Fruit fly (Drosophila melanogaster) whole organism, embryonic: ENCODE measurements around the gene CG18269.
A peak's percentile ranks its signal among the peaks of the same experiment; 100 is the strongest.

ENCODE experiments used
- ATbp ChIP-seq: fragments of 200-800 bp; sonication (Bioruptor generic); optimal IDR thresholded peaks from 2 replicates; lab custom pipeline; 2017; ENCODE audit warnings: missing biosample characterization, mild to moderate bottlenecking, missing genetic modification characterization, missing genetic modification reagents
- Atf6 ChIP-seq: fragments of 200-800 bp; sonication (Bioruptor generic); IDR thresholded peaks from 2 replicates; pipeline ENCODE4 v1.3.6; 2022; ENCODE audit warnings: missing biosample characterization, missing genetic modification characterization
- B-H1 ChIP-seq: fragments of 200-800 bp; sonication (Bioruptor generic); IDR thresholded peaks from 3 replicates; pipeline ENCODE4 v1.3.6; 2022; ENCODE audit warnings: missing biosample characterization, missing genetic modification characterization
- CG11085 ChIP-seq: fragments of 200-800 bp; sonication (Bioruptor generic); IDR thresholded peaks from 2 replicates; pipeline ENCODE4 v1.3.6; 2022; ENCODE audit warnings: missing biosample characterization, missing genetic modification characterization
- CG11696 ChIP-seq: fragments of 200-800 bp; sonication (Bioruptor generic); IDR thresholded peaks from 2 replicates; pipeline ENCODE4 v1.3.6; 2022; ENCODE audit warnings: missing biosample characterization, missing genetic modification characterization
- CG12104 ChIP-seq: fragments of 200-800 bp; sonication (Bioruptor generic); optimal IDR thresholded peaks from 3 replicates; lab custom pipeline; 2016; ENCODE audit warnings: missing biosample characterization, missing genetic modification characterization
- CG14014 ChIP-seq: fragments of 200-800 bp; sonication (Bioruptor generic); IDR thresholded peaks from 2 replicates; pipeline ENCODE4 v1.3.6; 2022; ENCODE audit warnings: missing biosample characterization, missing genetic modification characterization
- CG15269 ChIP-seq: fragments of 200-800 bp; sonication (Bioruptor generic); optimal IDR thresholded peaks from 2 replicates; lab custom pipeline; 2018; ENCODE audit warnings: missing biosample characterization, mild to moderate bottlenecking, missing genetic modification characterization, moderate library complexity
- CG15479 ChIP-seq: fragments of 200-800 bp; sonication (Bioruptor generic); optimal IDR thresholded peaks from 3 replicates; lab custom pipeline; 2019; ENCODE audit warnings: missing biosample characterization, mild to moderate bottlenecking, missing genetic modification characterization, moderate library complexity
- CG17361 ChIP-seq: fragments of 200-800 bp; sonication (Bioruptor generic); IDR thresholded peaks from 3 replicates; pipeline ENCODE4 v1.3.6; 2022; ENCODE audit warnings: missing biosample characterization, missing genetic modification characterization
- CG17829 ChIP-seq: fragments of 200-800 bp; optimal IDR thresholded peaks from 2 replicates; lab custom pipeline; 2019; ENCODE audit warnings: missing biosample characterization, mild to moderate bottlenecking, missing genetic modification characterization, moderate library complexity
- CG2120 ChIP-seq: fragments of 200-800 bp; sonication (Bioruptor generic); optimal IDR thresholded peaks from 3 replicates; lab custom pipeline; 2016; ENCODE audit warnings: missing biosample characterization, missing genetic modification characterization
- CG2129 ChIP-seq: fragments of 200-800 bp; sonication (Bioruptor generic); IDR thresholded peaks from 2 replicates; pipeline ENCODE4 v1.3.6; 2022; ENCODE audit warnings: missing biosample characterization, missing genetic modification characterization; ENCODE audit not compliant: partially characterized antibody
- CG2889 ChIP-seq: fragments of 200-800 bp; sonication (Bioruptor generic); IDR thresholded peaks from 3 replicates; pipeline ENCODE4 v1.3.6; 2022; ENCODE audit warnings: missing biosample characterization, missing genetic modification characterization
- CG31441 ChIP-seq: fragments of 200-800 bp; sonication (Bioruptor generic); IDR thresholded peaks from 2 replicates; pipeline ENCODE4 v1.3.6; 2022; ENCODE audit warnings: missing biosample characterization, missing genetic modification characterization
- CG4820 ChIP-seq: fragments of 200-800 bp; sonication (Bioruptor generic); optimal IDR thresholded peaks from 3 replicates; lab custom pipeline; 2016; ENCODE audit warnings: missing biosample characterization, missing genetic modification characterization
- CG8089 ChIP-seq: fragments of 200-800 bp; sonication (Bioruptor generic); optimal IDR thresholded peaks from 3 replicates; lab custom pipeline; 2016; ENCODE audit warnings: missing biosample characterization, missing genetic modification characterization
- CG8765 ChIP-seq: fragments of 200-800 bp; sonication (Bioruptor generic); IDR thresholded peaks from 2 replicates; pipeline ENCODE4 v1.3.6; 2022; ENCODE audit warnings: missing biosample characterization, missing genetic modification characterization
- Camta ChIP-seq: fragments of 200-800 bp; sonication (Bioruptor generic); optimal IDR thresholded peaks from 2 replicates; lab custom pipeline; 2016; ENCODE audit warnings: missing biosample characterization, missing genetic modification characterization
- E2f1 ChIP-seq: fragments of 200-800 bp; sonication (Bioruptor generic); IDR thresholded peaks from 2 replicates; pipeline ENCODE4 v1.3.6; 2022; ENCODE audit warnings: missing biosample characterization, missing genetic modification characterization
- H2.0 ChIP-seq: fragments of 200-800 bp; sonication (Bioruptor generic); IDR thresholded peaks from 2 replicates; pipeline ENCODE4 v1.3.6; 2022; ENCODE audit warnings: missing biosample characterization, missing genetic modification characterization
- Hey ChIP-seq: fragments of 200-800 bp; sonication (Bioruptor generic); optimal IDR thresholded peaks from 3 replicates; lab custom pipeline; 2018; ENCODE audit warnings: missing biosample characterization, mild to moderate bottlenecking, missing genetic modification characterization
- Hsf ChIP-seq: fragments of 200-800 bp; sonication (Bioruptor generic); optimal IDR thresholded peaks from 3 replicates; lab custom pipeline; 2016; ENCODE audit warnings: missing biosample characterization, missing genetic modification characterization
- MTF-1 ChIP-seq: fragments of 200-800 bp; sonication (Bioruptor generic); optimal IDR thresholded peaks from 2 replicates; lab custom pipeline; 2018; ENCODE audit warnings: missing biosample characterization, mild to moderate bottlenecking, missing genetic modification characterization, borderline replicate concordance
- NK7.1 ChIP-seq: fragments of 200-800 bp; sonication (Bioruptor generic); optimal IDR thresholded peaks from 3 replicates; lab custom pipeline; 2016; ENCODE audit warnings: missing biosample characterization, missing genetic modification characterization
- Neu2 ChIP-seq: fragments of 200-800 bp; sonication (Bioruptor generic); optimal IDR thresholded peaks from 3 replicates; lab custom pipeline; 2016; ENCODE audit warnings: missing biosample characterization, missing genetic modification characterization, borderline replicate concordance
- Stat92E ChIP-seq, 3 experiments: fragments of >200 bp in 2 of 3; fragments of 200-800 bp in 1 of 3; sonication (Bioruptor generic) in 1 of 3; optimal IDR thresholded peaks; 2 replicates each; lab custom pipeline; 2017 to 2019; ENCODE audit warnings: missing biosample characterization in 3 of 3, missing genetic modification characterization in 3 of 3, mild to moderate bottlenecking in 1 of 3, moderate library complexity in 1 of 3
- Tbp ChIP-seq: fragments of >200 bp; optimal IDR thresholded peaks from 2 replicates; lab custom pipeline; 2018; ENCODE audit warnings: missing biosample characterization, missing genetic modification characterization
- Trl ChIP-seq, 3 experiments: fragments of >200 bp in 2 of 3; fragments of 200-800 bp in 1 of 3; sonication (Bioruptor generic) in 1 of 3; optimal IDR thresholded peaks; 2 replicates in 1 of 3; 3 replicates in 2 of 3; lab custom pipeline; 2016 to 2017; ENCODE audit warnings: missing biosample characterization in 1 of 3, missing genetic modification characterization in 1 of 3
- Usf ChIP-seq: fragments of 200-800 bp; sonication (Bioruptor generic); optimal IDR thresholded peaks from 2 replicates; lab custom pipeline; 2017; ENCODE audit warnings: missing genotype, missing biosample characterization, missing genetic modification characterization
- Vsx1 ChIP-seq: fragments of 200-800 bp; sonication (Bioruptor generic); optimal IDR thresholded peaks from 2 replicates; lab custom pipeline; 2017; ENCODE audit warnings: missing biosample characterization, mild to moderate bottlenecking, missing genetic modification characterization, missing genetic modification reagents
- YL-1 ChIP-seq: fragments of 200-800 bp; sonication (Bioruptor generic); optimal IDR thresholded peaks from 3 replicates; lab custom pipeline; 2017; ENCODE audit warnings: missing biosample characterization, mild to moderate bottlenecking, missing genetic modification characterization
- abd-A ChIP-seq: fragments of 200-800 bp; sonication (Bioruptor generic); optimal IDR thresholded peaks from 3 replicates; lab custom pipeline; 2019; ENCODE audit warnings: missing biosample characterization, mild to moderate bottlenecking, missing genetic modification characterization, moderate library complexity
- crol ChIP-seq: fragments of 200-800 bp; sonication (Bioruptor generic); IDR thresholded peaks from 2 replicates; pipeline ENCODE4 v1.3.6; 2022; ENCODE audit warnings: missing biosample characterization, missing genetic modification characterization
- dati ChIP-seq: fragments of 200-800 bp; sonication (Bioruptor generic); IDR thresholded peaks from 2 replicates; pipeline ENCODE4 v1.3.6; 2022; ENCODE audit warnings: missing biosample characterization, missing genetic modification characterization
- dimm ChIP-seq: fragments of 200-800 bp; sonication (Bioruptor generic); IDR thresholded peaks from 2 replicates; pipeline ENCODE4 v1.3.6; 2022; ENCODE audit warnings: missing biosample characterization, missing genetic modification characterization
- emc ChIP-seq: fragments of 200-800 bp; sonication (Bioruptor generic); optimal IDR thresholded peaks from 2 replicates; lab custom pipeline; 2016; ENCODE audit warnings: missing biosample characterization, missing genetic modification characterization
- fd3F ChIP-seq: fragments of 200-800 bp; sonication (Bioruptor generic); optimal IDR thresholded peaks from 2 replicates; lab custom pipeline; 2018; ENCODE audit warnings: missing biosample characterization, mild to moderate bottlenecking, missing genetic modification characterization, moderate library complexity
- fu2 ChIP-seq: fragments of 200-800 bp; sonication (Bioruptor generic); optimal IDR thresholded peaks from 2 replicates; lab custom pipeline; 2016; ENCODE audit warnings: missing biosample characterization, missing genetic modification characterization
- gfzf ChIP-seq: fragments of 200-800 bp; sonication (Bioruptor generic); optimal IDR thresholded peaks from 2 replicates; lab custom pipeline; 2016; ENCODE audit warnings: missing biosample characterization, mild to moderate bottlenecking, missing genetic modification characterization, moderate library complexity
- h ChIP-seq: fragments of >200 bp; optimal IDR thresholded peaks from 2 replicates; lab custom pipeline; 2017
- jumu ChIP-seq: fragments of 200-800 bp; sonication (Bioruptor generic); optimal IDR thresholded peaks from 3 replicates; lab custom pipeline; 2016; ENCODE audit warnings: missing biosample characterization, missing genetic modification characterization
- pho ChIP-seq: fragments of 200-800 bp; sonication (Bioruptor generic); optimal IDR thresholded peaks from 2 replicates; lab custom pipeline; 2016; ENCODE audit warnings: missing biosample characterization, missing genetic modification characterization
- prd ChIP-seq, 3 experiments: fragments of >200 bp in 2 of 3; fragments of 200-800 bp in 1 of 3; sonication (Bioruptor generic) in 1 of 3; optimal IDR thresholded peaks in 2 of 3; IDR thresholded peaks in 1 of 3; 2 replicates in 2 of 3; 3 replicates in 1 of 3; pipeline versions ENCODE4 v1.3.6 to Lab custom; 2017 to 2022; ENCODE audit warnings: missing biosample characterization in 1 of 3, missing genetic modification characterization in 1 of 3
- pum ChIP-seq: fragments of 200-800 bp; sonication (Bioruptor generic); optimal IDR thresholded peaks from 2 replicates; lab custom pipeline; 2016; ENCODE audit warnings: missing biosample characterization, missing genetic modification characterization
- sim ChIP-seq: fragments of 200-800 bp; sonication (Bioruptor generic); IDR thresholded peaks from 2 replicates; pipeline ENCODE4 v1.3.6; 2022; ENCODE audit warnings: missing biosample characterization, missing genetic modification characterization
- sima ChIP-seq: fragments of 200-800 bp; sonication (Bioruptor generic); optimal IDR thresholded peaks from 2 replicates; lab custom pipeline; 2016; ENCODE audit warnings: missing biosample characterization, missing genetic modification characterization
- tio ChIP-seq: fragments of 200-800 bp; sonication (Bioruptor generic); optimal IDR thresholded peaks from 2 replicates; lab custom pipeline; 2017; ENCODE audit warnings: missing biosample characterization, missing genetic modification characterization, inconsistent platforms
- trh ChIP-seq: fragments of 200-800 bp; sonication (Bioruptor generic); optimal IDR thresholded peaks from 2 replicates; lab custom pipeline; 2016; ENCODE audit warnings: missing biosample characterization, missing genetic modification characterization
- zfh1 ChIP-seq: fragments of 200-800 bp; sonication (Bioruptor generic); IDR thresholded peaks from 3 replicates; pipeline ENCODE4 v1.3.6; 2022; ENCODE audit warnings: missing biosample characterization, missing genetic modification characterization

The CG18269 gene

dm6 chr2L:5542944-5543515, 8.6 kb upstream of the CG18269 start (continued):
- TF ChIP-seq abd-A (tag; lab: Kevin White, UChicago) (no peak), ATbp (GFP tag; lab: Kevin White, UChicago) (peak; percentile 47), CG31441 (GFP tag; lab: Robert Waterston, UW) (no peak; the same call in 1 of the 2 replicates), dati (GFP tag; lab: Robert Waterston, UW) (no peak; the same call in 1 of the 2 replicates), Stat92E (GFP tag; optimal IDR thresholded peaks at IDR 0.05; lab: Kevin White, UChicago) (no peak), Neu2 (GFP tag; lab: Kevin White, UChicago) (no peak), Camta (GFP tag; lab: Kevin White, UChicago) (no peak), emc (GFP tag; lab: Kevin White, UChicago) (no peak), prd (optimal IDR thresholded peaks at IDR 0.05; lab: Kevin White, UChicago) (no peak), prd (GFP tag; IDR thresholded peaks at IDR 0.05; lab: Robert Waterston, UW) (peak; percentile 57), CG15479 (peak; percentile 9), tio (GFP tag; lab: Kevin White, UChicago) (no peak), dimm (GFP tag; lab: Robert Waterston, UW) (0 out of 2 replicates have a peak, but pooled peaks have one; percentile 21), CG17361 (GFP tag; lab: Robert Waterston, UW) (0 out of 3 replicates have a peak, but pooled peaks have one; percentile 22), H2.0 (GFP tag; lab: Robert Waterston, UW) (peak; percentile 42; the same call in 1 of the 2 replicates), Usf (no peak), crol (GFP tag; lab: Robert Waterston, UW) (peak; percentile 95), Vsx1 (GFP tag; lab: Kevin White, UChicago) (no peak), B-H1 (GFP tag; lab: Robert Waterston, UW) (peak; percentile 47; the same call in 1 of the 3 replicates), E2f1 (GFP tag; lab: Robert Waterston, UW) (no peak), fu2 (GFP tag; lab: Kevin White, UChicago) (peak; percentile 15), CG2120 (GFP tag; lab: Kevin White, UChicago) (peak; percentile 76), CG4820 (GFP tag; lab: Kevin White, UChicago) (no peak), fd3F (GFP tag; lab: Kevin White, UChicago) (peak; percentile 1), CG11696 (GFP tag; lab: Robert Waterston, UW) (0 out of 2 replicates have a peak, but pooled peaks have one; percentile 23), sim (0 out of 2 replicates have a peak, but pooled peaks have one; percentile 7), CG2889 (GFP tag; lab: Robert Waterston, UW) (0 out of 3 replicates have a peak, but pooled peaks have one; percentile 32), CG12104 (GFP tag; lab: Kevin White, UChicago) (no peak), YL-1 (GFP tag; lab: Kevin White, UChicago) (no peak), Trl (optimal IDR thresholded peaks at IDR 0.05; lab: Kevin White, UChicago) (peak; percentile 81 to 90), Trl (GFP tag; optimal IDR thresholded peaks at IDR 0.05; lab: Kevin White, UChicago) (peak; percentile 49), pum (GFP tag; lab: Kevin White, UChicago) (peak; percentile 34), pho (peak; percentile 38), zfh1 (GFP tag; lab: Robert Waterston, UW) (peak; percentile 76; the same call in 2 of the 3 replicates), gfzf (GFP tag; lab: Kevin White, UChicago) (no peak), CG2129 (GFP tag; lab: Robert Waterston, UW) (no peak), trh (GFP tag; lab: Kevin White, UChicago) (no peak), NK7.1 (GFP tag; lab: Kevin White, UChicago) (no peak), CG14014 (GFP tag; lab: Robert Waterston, UW) (peak; percentile 77), sima (GFP tag; lab: Kevin White, UChicago) (no peak), CG15269 (tag; lab: Kevin White, UChicago) (no peak), CG8765 (GFP tag; lab: Robert Waterston, UW) (no peak), Hey (tag; lab: Kevin White, UChicago) (peak; percentile 18), CG17829 (tag; lab: Kevin White, UChicago) (peak; percentile 8), MTF-1 (GFP tag; lab: Kevin White, UChicago) (no peak), CG11085 (GFP tag; lab: Robert Waterston, UW) (no peak), CG8089 (GFP tag; lab: Kevin White, UChicago) (peak; percentile 21), h (lab: Kevin White, UChicago) (no peak), Atf6 (GFP tag; lab: Robert Waterston, UW) (peak; percentile 71), jumu (GFP tag; lab: Kevin White, UChicago) (no peak), Tbp (no peak), Hsf (GFP tag; lab: Kevin White, UChicago) (peak; percentile 55)
